Worm (Caenorhabditis elegans) whole organism, midembryonic: ENCODE data around the gene jmjd-3.3.

Experiments used
- T22C8.4 ChIP-seq: fragments of 200-800 bp; sonication (Bioruptor generic); IDR thresholded peaks from 2 replicates; pipeline ENCODE4 v1.3.6; 2022; ENCODE audit warnings: missing genetic modification characterization, missing compliant biosample characterization
- cog-1 ChIP-seq: sonication (generic microtip); optimal IDR thresholded peaks from 2 replicates; lab custom pipeline; 2016; ENCODE audit warnings: missing genetic modification characterization, missing compliant biosample characterization
- flt-1 ChIP-seq: fragments of 200-800 bp; sonication (Bioruptor generic); IDR thresholded peaks from 2 replicates; pipeline ENCODE4 v1.3.6; 2022; ENCODE audit warnings: missing genetic modification characterization, missing compliant biosample characterization
- klf-2 ChIP-seq: fragments of 200-800 bp; sonication (Bioruptor generic); conservative IDR thresholded peaks from 2 replicates; pipeline ENCODE4 v1.3.6; 2022; ENCODE audit warnings: missing genetic modification reagents, missing genetic modification characterization, missing compliant biosample characterization
- ref-1 ChIP-seq: fragments of 200-800 bp; sonication (Bioruptor generic); conservative IDR thresholded peaks from 2 replicates; pipeline ENCODE4 v1.3.6; 2022; ENCODE audit warnings: missing genetic modification reagents, missing genetic modification characterization, missing compliant biosample characterization
- ztf-23 ChIP-seq: fragments of 200-800 bp; sonication (Bioruptor generic); IDR thresholded peaks from 2 replicates; pipeline ENCODE4 v1.3.6; 2022; ENCODE audit warnings: missing genetic modification reagents, missing genetic modification characterization, missing compliant biosample characterization
- ztf-29 ChIP-seq: fragments of 200-800 bp; sonication (Bioruptor generic); IDR thresholded peaks from 2 replicates; pipeline ENCODE4 v1.3.6; 2022; ENCODE audit warnings: missing genetic modification reagents, missing genetic modification characterization, missing compliant biosample characterization

ce11 chrX:13419884-13420339 lies 16.3 kb upstream of the jmjd-3.3 start, which contains the start of gene C29F7.3:
- TF ChIP-seq klf-2 (GFP tag; lab: Robert Waterston, UW), result no peak
- no peak for TF ChIP-seq flt-1 (GFP tag; lab: Robert Waterston, UW)
- peak; percentile 58 for TF ChIP-seq cog-1 (tag; lab: Kevin White, UChicago)
- no peak for TF ChIP-seq ztf-23 (GFP tag; lab: Robert Waterston, UW)
- TF ChIP-seq ref-1 (GFP tag; lab: Robert Waterston, UW), result no peak
- no peak for TF ChIP-seq T22C8.4
- TF ChIP-seq ztf-29 (GFP tag; lab: Robert Waterston, UW), result no peak
